ENCODE assay signal across 3 fruit fly cellular contexts in genomic region chr3L:12831290-12831952, dm6.
A peak's percentile ranks its signal among the peaks of the same experiment; 100 is the strongest.
TF ChIP-seq lines count a peak whose summit lies in the region.

No protein-coding gene starts in this region.

TF ChIP-seq in whole organism, embryonic, 481 proteins besides CTCF, POLR2A, EP300 and RAD21 (continued from another document and continues in another):
- TF ChIP-seq CG8281 (tag; optimal IDR thresholded peaks at IDR 0.05; lab: Kevin White, UChicago) (no peak), Jarid2 (GFP tag; optimal IDR thresholded peaks at IDR 0.05; lab: Kevin White, UChicago) (no peak), br (optimal IDR thresholded peaks at IDR 0.05; lab: Kevin White, UChicago) (no peak), Spps (tag; optimal IDR thresholded peaks at IDR 0.05; lab: Kevin White, UChicago) (no peak), MTF-1 (GFP tag; optimal IDR thresholded peaks at IDR 0.05; lab: Kevin White, UChicago; ENCODE audit: borderline replicate concordance) (no peak), corto (GFP tag; optimal IDR thresholded peaks at IDR 0.05; lab: Kevin White, UChicago) (no peak), Fer2 (tag; optimal IDR thresholded peaks at IDR 0.05; lab: Kevin White, UChicago) (no peak), Sry-δ (GFP tag; optimal IDR thresholded peaks at IDR 0.05; lab: Kevin White, UChicago) (no peak), bab2 (GFP tag; optimal IDR thresholded peaks at IDR 0.05; lab: Kevin White, UChicago) (peak; percentile 53), CG3847 (GFP tag; IDR thresholded peaks at IDR 0.05; lab: Robert Waterston, UW) (peak; percentile 39; the same call in 1 of the 2 replicates), onecut (GFP tag; IDR thresholded peaks at IDR 0.05; lab: Robert Waterston, UW) (no peak), dimm (GFP tag; IDR thresholded peaks at IDR 0.05; lab: Robert Waterston, UW) (no peak), exex (tag; optimal IDR thresholded peaks at IDR 0.05; lab: Kevin White, UChicago) (no peak), CG7839 (tag; optimal IDR thresholded peaks at IDR 0.05; lab: Kevin White, UChicago) (peak; percentile 69), Xrp1 (GFP tag; IDR thresholded peaks at IDR 0.05; lab: Robert Waterston, UW) (peak; percentile 70; the same call in 1 of the 2 replicates), CG15514 (GFP tag; optimal IDR thresholded peaks at IDR 0.05; lab: Kevin White, UChicago) (peak; percentile 28), zfh1 (GFP tag; IDR thresholded peaks at IDR 0.05; lab: Robert Waterston, UW) (peak; percentile 61; the same call in 2 of the 3 replicates), NK7.1 (GFP tag; optimal IDR thresholded peaks at IDR 0.05; lab: Kevin White, UChicago) (no peak), CG11695 (GFP tag; IDR thresholded peaks at IDR 0.05; lab: Robert Waterston, UW) (peak; percentile 42; the same call in 2 of the 3 replicates), HmgZ (tag; optimal IDR thresholded peaks at IDR 0.05; lab: Kevin White, UChicago) (peak; percentile 15), fd96Cb (tag; optimal IDR thresholded peaks at IDR 0.05; lab: Kevin White, UChicago) (peak; percentile 13), CG5953 (GFP tag; IDR thresholded peaks at IDR 0.05; lab: Robert Waterston, UW) (no peak), Dad (GFP tag; optimal IDR thresholded peaks at IDR 0.05; lab: Kevin White, UChicago) (no peak), stwl (tag; optimal IDR thresholded peaks at IDR 0.05; lab: Kevin White, UChicago) (no peak), tgo (GFP tag; IDR thresholded peaks at IDR 0.05; lab: Robert Waterston, UW) (peak; percentile 50), CG11723 (GFP tag; optimal IDR thresholded peaks at IDR 0.05; lab: Kevin White, UChicago) (no peak), CG7357 (GFP tag; IDR thresholded peaks at IDR 0.05; lab: Robert Waterston, UW) (no peak), CG9727 (GFP tag; optimal IDR thresholded peaks at IDR 0.05; lab: Kevin White, UChicago) (peak; percentile 43), CG31224 (GFP tag; IDR thresholded peaks at IDR 0.05; lab: Robert Waterston, UW) (peak; percentile 22; the same call in 1 of the 2 replicates), klu (GFP tag; IDR thresholded peaks at IDR 0.05; lab: Robert Waterston, UW) (no peak), CG15011 (GFP tag; optimal IDR thresholded peaks at IDR 0.05; lab: Kevin White, UChicago) (peak; percentile 30), Dref (GFP tag; IDR thresholded peaks at IDR 0.05; lab: Robert Waterston, UW) (no peak), CG12942 (GFP tag; optimal IDR thresholded peaks at IDR 0.05; lab: Kevin White, UChicago) (no peak), CG11085 (GFP tag; IDR thresholded peaks at IDR 0.05; lab: Robert Waterston, UW) (no peak), MESR4 (GFP tag; optimal IDR thresholded peaks at IDR 0.05; lab: Kevin White, UChicago) (no peak), HLHmδ (GFP tag; optimal IDR thresholded peaks at IDR 0.05; lab: Kevin White, UChicago) (no peak), fd102C (GFP tag; optimal IDR thresholded peaks at IDR 0.05; lab: Kevin White, UChicago) (no peak), CG15269 (tag; optimal IDR thresholded peaks at IDR 0.05; lab: Kevin White, UChicago) (peak; percentile 70), Oaz (GFP tag; IDR thresholded peaks at IDR 0.05; lab: Robert Waterston, UW) (no peak; the same call in 1 of the 2 replicates), Trl (optimal IDR thresholded peaks at IDR 0.05; lab: Kevin White, UChicago) (no peak), Trl (GFP tag; optimal IDR thresholded peaks at IDR 0.05; lab: Kevin White, UChicago) (peak; percentile 58), dati (GFP tag; IDR thresholded peaks at IDR 0.05; lab: Robert Waterston, UW) (no peak), ab (GFP tag; optimal IDR thresholded peaks at IDR 0.05; lab: Kevin White, UChicago) (no peak), CG9609 (GFP tag; optimal IDR thresholded peaks at IDR 0.05; lab: Kevin White, UChicago) (peak; percentile 49), bigmax (GFP tag; optimal IDR thresholded peaks at IDR 0.05; lab: Kevin White, UChicago) (no peak)

TF ChIP-seq in whole organism, prepupa, 60 proteins besides CTCF, POLR2A, EP300 and RAD21 (continued from another document):
- TF ChIP-seq dsx (GFP tag; optimal IDR thresholded peaks at IDR 0.05; lab: Kevin White, UChicago; ENCODE audit: poor library complexity, severe bottlenecking) (no peak), Sox102F (GFP tag; optimal IDR thresholded peaks at IDR 0.05; lab: Kevin White, UChicago) (peak; percentile 62), CG7368 (GFP tag; optimal IDR thresholded peaks at IDR 0.05; lab: Kevin White, UChicago) (peak; percentile 64), fd85E (GFP tag; optimal IDR thresholded peaks at IDR 0.05; lab: Kevin White, UChicago) (no peak), CG16779 (tag; optimal IDR thresholded peaks at IDR 0.05; lab: Kevin White, UChicago) (no peak), eg (GFP tag; IDR thresholded peaks at IDR 0.05; lab: Robert Waterston, UW) (no peak; the same call in 1 of the 3 replicates), Ets96B (tag; optimal IDR thresholded peaks at IDR 0.05; lab: Kevin White, UChicago) (peak; percentile 75), Sox14 (GFP tag; optimal IDR thresholded peaks at IDR 0.05; lab: Kevin White, UChicago) (peak; percentile 56), CG9139 (GFP tag; optimal IDR thresholded peaks at IDR 0.05; lab: Kevin White, UChicago) (peak; percentile 22), CG8119 (GFP tag; IDR thresholded peaks at IDR 0.05; lab: Robert Waterston, UW) (peak; percentile 79; the same call in 2 of the 3 replicates), Met (GFP tag; optimal IDR thresholded peaks at IDR 0.05; lab: Kevin White, UChicago) (peak; percentile 59), spab (GFP tag; optimal IDR thresholded peaks at IDR 0.05; lab: Kevin White, UChicago) (peak; percentile 57), CG11902 (GFP tag; optimal IDR thresholded peaks at IDR 0.05; lab: Kevin White, UChicago) (peak; percentile 40), CG34406 (GFP tag; optimal IDR thresholded peaks at IDR 0.05; lab: Kevin White, UChicago) (peak; percentile 72), topi (GFP tag; optimal IDR thresholded peaks at IDR 0.05; lab: Kevin White, UChicago) (peak; percentile 73), Smox (GFP tag; optimal IDR thresholded peaks at IDR 0.05; lab: Kevin White, UChicago) (peak; percentile 67), ss (GFP tag; optimal IDR thresholded peaks at IDR 0.05; lab: Kevin White, UChicago) (no peak), Eip78C (GFP tag; lab: Kevin White, UChicago) (peak; percentile 95), Ets21C (GFP tag; optimal IDR thresholded peaks at IDR 0.05; lab: Kevin White, UChicago) (peak; percentile 35), Gug (GFP tag; IDR thresholded peaks at IDR 0.05; lab: Robert Waterston, UW) (peak; percentile 55; the same call in 1 of the 2 replicates), CG15336 (GFP tag; IDR thresholded peaks at IDR 0.05; lab: Robert Waterston, UW) (peak; percentile 72), CG31627 (GFP tag; optimal IDR thresholded peaks at IDR 0.05; lab: Kevin White, UChicago) (peak; percentile 77), dac (GFP tag; optimal IDR thresholded peaks at IDR 0.05; lab: Kevin White, UChicago) (peak; percentile 19), fd59A (GFP tag; optimal IDR thresholded peaks at IDR 0.05; lab: Kevin White, UChicago) (peak; percentile 61), CG4318 (GFP tag; optimal IDR thresholded peaks at IDR 0.05; lab: Kevin White, UChicago) (peak; percentile 44), CG1621 (tag; optimal IDR thresholded peaks at IDR 0.05; lab: Kevin White, UChicago) (peak; percentile 66), Sox15 (GFP tag; optimal IDR thresholded peaks at IDR 0.05; lab: Kevin White, UChicago) (peak; percentile 60), salr (GFP tag; optimal IDR thresholded peaks at IDR 0.05; lab: Kevin White, UChicago) (peak; percentile 32 to 70), achi (GFP tag; optimal IDR thresholded peaks at IDR 0.05; lab: Kevin White, UChicago) (peak; percentile 77), fkh (GFP tag; optimal IDR thresholded peaks at IDR 0.05; lab: Kevin White, UChicago) (peak; percentile 62), Lpt (GFP tag; optimal IDR thresholded peaks at IDR 0.05; lab: Kevin White, UChicago) (no peak), pdm3 (GFP tag; optimal IDR thresholded peaks at IDR 0.05; lab: Kevin White, UChicago) (peak; percentile 81), Hr4 (GFP tag; optimal IDR thresholded peaks at IDR 0.05; lab: Kevin White, UChicago) (peak; percentile 79), CG6792 (GFP tag; optimal IDR thresholded peaks at IDR 0.05; lab: Kevin White, UChicago) (peak; percentile 74), net (GFP tag; optimal IDR thresholded peaks at IDR 0.05; lab: Kevin White, UChicago) (peak; percentile 72), CG32006 (GFP tag; optimal IDR thresholded peaks at IDR 0.05; lab: Kevin White, UChicago) (peak; percentile 80)
TF ChIP-seq in whole organism, prepupa: peak in this region for 46.

TF ChIP-seq in whole organism, wandering third instar larva, 38 proteins besides CTCF, POLR2A, EP300 and RAD21 (continued from another document):
- TF ChIP-seq dmrt93B (GFP tag; optimal IDR thresholded peaks at IDR 0.05; lab: Kevin White, UChicago) (no peak), ey (GFP tag; optimal IDR thresholded peaks at IDR 0.05; lab: Kevin White, UChicago) (peak; percentile 70), psq (GFP tag; optimal IDR thresholded peaks at IDR 0.05; lab: Kevin White, UChicago) (peak; percentile 41), OdsH (GFP tag; optimal IDR thresholded peaks at IDR 0.05; lab: Kevin White, UChicago) (peak; percentile 71), rgr (GFP tag; optimal IDR thresholded peaks at IDR 0.05; lab: Kevin White, UChicago) (peak; percentile 76), HLH106 (tag; optimal IDR thresholded peaks at IDR 0.05; lab: Kevin White, UChicago) (peak; percentile 33), Myc (optimal IDR thresholded peaks at IDR 0.05; lab: Kevin White, UChicago) (no peak)
